Worm (Caenorhabditis elegans) whole organism, L4/young adult: ENCODE measurements around the gene F19F10.14.

Source experiments
- W03F9.2 ChIP-seq: fragments of 150-350 bp; optimal IDR thresholded peaks from 2 replicates; lab custom pipeline; 2014; ENCODE audit warnings: missing biosample characterization, missing genetic modification characterization
- dao-5 ChIP-seq: sonication (generic microtip); optimal IDR thresholded peaks from 2 replicates; lab custom pipeline; 2016; ENCODE audit warnings: missing genotype, missing genetic modification characterization, moderate library complexity, missing compliant biosample characterization
- him-1 ChIP-seq: sonication (generic microtip); optimal IDR thresholded peaks from 2 replicates; lab custom pipeline; 2016; ENCODE audit warnings: missing genotype, missing genetic modification reagents, missing genetic modification characterization, missing compliant biosample characterization

F19F10.14 gene

DNA sequence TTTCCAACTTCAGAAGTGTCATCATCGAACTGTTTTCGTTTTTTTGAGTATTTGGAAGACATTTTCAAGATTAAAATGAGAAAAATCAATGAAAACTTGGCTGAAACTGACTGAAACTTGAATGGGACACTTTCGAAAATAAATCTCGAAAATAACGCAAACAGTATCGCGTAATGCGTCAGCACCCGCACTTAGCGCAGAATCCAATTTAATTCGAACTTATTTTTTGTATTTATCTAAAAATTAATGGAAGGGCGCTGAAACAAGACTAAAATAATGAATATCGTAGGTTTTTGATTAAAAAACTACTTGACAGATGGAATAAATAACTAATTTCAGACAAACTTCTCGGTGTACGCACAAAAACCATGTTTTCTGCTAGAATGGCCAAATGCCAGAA lies 4.7 kb upstream of the F19F10.14 start, which contains the start of the genes snu-66 and ints-9:
snu-66 (minus strand) TSS at position 108 of the 400 bp plus-strand sequence.
ints-9 (plus strand) TSS at position 240 of the 400 bp plus-strand sequence.
- TF ChIP-seq him-1 (tag; lab: Kevin White, UChicago) (no peak), W03F9.2 (no peak), dao-5 (tag; lab: Kevin White, UChicago) (no peak)

DNA sequence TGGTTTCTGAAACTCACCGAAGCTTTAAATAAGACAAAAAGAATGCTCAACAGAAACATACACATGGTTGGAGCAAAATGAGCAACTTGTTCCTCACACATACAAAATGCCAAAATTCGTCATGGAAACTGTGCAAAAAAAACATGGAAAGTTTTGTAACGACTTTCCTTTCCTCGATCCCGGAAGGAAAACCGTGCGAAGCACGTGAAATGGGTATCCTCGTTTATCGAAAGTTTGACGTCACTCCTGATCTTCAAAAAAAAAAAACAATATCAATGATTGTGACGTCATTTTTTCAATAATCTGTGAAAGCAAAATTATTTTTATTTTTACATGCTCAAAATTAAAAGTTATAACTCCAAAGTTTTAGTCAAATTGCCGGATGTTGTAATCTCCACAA lies 565 bp downstream of the F19F10.14 start, which contains the start of gene clec-212:
clec-212 (minus strand) TSS at position 101 of the 400 bp plus-strand sequence.
- TF ChIP-seq W03F9.2: no peak
- TF ChIP-seq him-1 (tag; lab: Kevin White, UChicago): no peak
- TF ChIP-seq dao-5 (tag; lab: Kevin White, UChicago): no peak

DNA sequence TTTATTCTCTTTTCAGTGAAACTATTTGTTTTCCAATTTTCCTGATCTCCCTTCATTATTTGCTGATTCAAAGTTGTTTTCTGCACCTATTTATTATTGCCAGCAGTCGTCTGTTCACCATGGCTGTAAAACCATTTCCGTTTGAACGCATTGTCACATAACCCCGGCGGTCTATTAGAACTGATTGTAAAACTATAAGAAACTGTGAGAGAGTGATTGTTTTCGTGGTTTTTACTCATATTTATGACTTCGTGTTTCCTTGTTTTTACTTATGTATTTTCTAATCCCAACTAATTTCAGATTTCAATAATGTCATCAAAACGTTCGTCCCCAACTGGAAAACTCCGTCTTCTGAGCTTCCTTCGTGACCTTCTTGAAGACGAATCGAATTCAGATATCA lies 7.9 kb downstream of the F19F10.14 start, which contains the start of gene F19F10.1:
F19F10.1 (plus strand) TSS at position 301 of the 400 bp plus-strand sequence.
- TF ChIP-seq dao-5 (tag; lab: Kevin White, UChicago): no peak
- TF ChIP-seq him-1 (tag; lab: Kevin White, UChicago): no peak
- no peak for TF ChIP-seq W03F9.2

DNA sequence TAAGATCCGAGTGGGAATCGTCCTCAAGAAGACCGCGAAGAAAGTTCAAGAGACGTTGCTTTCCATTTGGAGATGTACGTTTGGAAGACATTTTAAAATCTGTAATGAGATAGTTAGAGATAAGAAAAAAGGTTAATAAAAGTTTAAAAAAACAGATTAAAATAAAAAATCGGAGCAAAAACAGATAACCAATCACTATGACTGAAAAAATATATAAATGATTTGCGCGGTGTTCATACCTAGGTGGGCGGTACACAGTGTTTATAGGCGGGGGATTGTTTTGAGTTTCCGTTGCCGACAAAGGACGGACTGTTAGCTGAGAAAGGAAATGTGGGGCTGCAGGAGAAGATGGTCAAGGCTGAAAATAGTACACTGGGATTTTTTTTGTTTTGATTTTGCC lies 12.2 kb downstream of the F19F10.14 start, which contains the start of gene ets-7:
ets-7 (minus strand) TSS at position 101 of the 400 bp plus-strand sequence.
- TF ChIP-seq dao-5 (tag; lab: Kevin White, UChicago) (no peak), him-1 (tag; lab: Kevin White, UChicago) (no peak), W03F9.2 (no peak)

DNA sequence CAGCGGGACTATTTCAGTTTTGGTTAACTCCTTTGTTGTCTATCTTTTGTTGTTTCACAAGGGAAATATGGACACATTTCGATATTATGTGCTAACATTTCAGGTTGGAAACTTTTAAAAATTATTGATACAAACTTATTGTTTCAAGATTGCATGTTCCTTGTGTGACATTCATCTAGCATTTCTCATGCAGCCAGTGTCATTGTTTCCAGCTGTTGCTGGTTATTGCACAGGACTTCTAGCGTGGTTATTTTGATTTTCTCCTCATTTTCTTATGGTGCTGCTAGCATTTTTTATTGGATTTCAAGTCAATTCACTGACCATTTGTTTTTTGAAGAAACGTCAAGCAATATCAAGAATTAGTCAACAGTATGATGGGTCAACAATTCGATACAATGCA lies 15.0 kb downstream of the F19F10.14 start:
- TF ChIP-seq dao-5 (tag; lab: Kevin White, UChicago): no peak
- TF ChIP-seq W03F9.2: no peak
- no peak for TF ChIP-seq him-1 (tag; lab: Kevin White, UChicago)

DNA sequence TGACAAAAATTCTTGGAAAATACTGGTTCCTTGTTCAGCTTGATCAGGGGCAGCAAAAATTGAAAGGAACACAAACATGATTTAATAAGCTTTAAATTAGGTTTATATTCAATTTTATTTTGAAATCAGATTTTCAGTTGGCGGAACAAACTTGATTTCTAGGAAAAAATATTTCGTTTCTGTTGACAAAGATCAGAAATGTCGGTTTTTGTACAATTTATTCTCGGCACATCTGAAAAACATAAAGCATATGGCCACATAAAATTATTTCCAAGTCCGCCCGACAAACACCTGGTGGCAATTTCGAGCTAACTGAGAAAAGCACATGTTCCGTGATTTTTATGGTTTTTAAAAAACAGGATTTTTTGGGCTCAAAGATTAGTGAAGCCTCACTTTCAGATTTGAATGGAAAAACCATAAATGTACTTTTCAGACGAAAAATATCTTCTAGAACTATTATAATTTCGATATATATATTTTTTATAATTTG lies 16.9 kb downstream of the F19F10.14 start, which contains the start of gene ttr-10:
ttr-10 (minus strand) TSS at position 51 of the 490 bp plus-strand sequence.
- TF ChIP-seq W03F9.2 (no peak), dao-5 (tag; lab: Kevin White, UChicago) (no peak), him-1 (tag; lab: Kevin White, UChicago) (no peak)

DNA sequence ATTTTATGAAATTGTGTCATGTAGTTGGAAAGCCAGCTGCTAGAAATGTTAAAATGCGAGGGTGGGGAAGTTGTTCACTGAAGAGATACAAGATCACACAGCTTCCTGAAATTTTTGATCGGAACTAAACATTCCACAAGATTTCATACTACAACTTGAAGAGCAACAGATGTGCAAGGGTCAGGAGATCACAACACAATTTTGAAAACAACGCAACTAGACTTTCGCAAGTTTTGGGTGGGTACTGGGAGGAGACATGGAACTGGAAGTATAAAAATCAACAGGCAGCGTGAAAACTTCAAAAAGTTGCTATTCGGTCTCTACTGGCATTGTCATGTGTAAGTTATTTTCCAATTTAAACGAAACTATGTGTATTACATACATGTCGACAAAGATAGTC lies 19.0 kb downstream of the F19F10.14 start, which contains the start of gene F19F10.3:
F19F10.3 (plus strand) TSS at position 301 of the 400 bp plus-strand sequence.
- TF ChIP-seq dao-5 (tag; lab: Kevin White, UChicago) (no peak), W03F9.2 (no peak), him-1 (tag; lab: Kevin White, UChicago) (no peak)

DNA sequence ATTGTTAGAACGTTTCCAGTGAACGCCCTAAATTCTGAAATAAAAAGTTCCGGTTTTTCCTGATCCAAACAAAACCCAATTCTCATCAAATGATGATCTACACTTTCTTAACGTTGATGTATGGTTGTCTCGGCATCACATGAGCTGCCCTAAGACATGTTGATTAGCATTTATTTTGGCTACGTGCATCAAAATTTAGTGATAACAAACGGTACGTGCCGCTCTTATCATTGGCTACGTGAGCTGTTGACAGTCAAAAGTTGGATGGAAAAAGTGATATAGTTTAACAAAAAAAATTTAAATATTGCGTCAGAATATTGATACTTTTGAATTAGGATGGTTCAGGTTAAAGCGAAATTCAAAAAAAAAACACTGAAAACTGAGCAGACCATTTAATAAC lies 22.8 kb downstream of the F19F10.14 start:
- TF ChIP-seq W03F9.2 (no peak), him-1 (tag; lab: Kevin White, UChicago) (no peak), dao-5 (tag; lab: Kevin White, UChicago) (no peak)

DNA sequence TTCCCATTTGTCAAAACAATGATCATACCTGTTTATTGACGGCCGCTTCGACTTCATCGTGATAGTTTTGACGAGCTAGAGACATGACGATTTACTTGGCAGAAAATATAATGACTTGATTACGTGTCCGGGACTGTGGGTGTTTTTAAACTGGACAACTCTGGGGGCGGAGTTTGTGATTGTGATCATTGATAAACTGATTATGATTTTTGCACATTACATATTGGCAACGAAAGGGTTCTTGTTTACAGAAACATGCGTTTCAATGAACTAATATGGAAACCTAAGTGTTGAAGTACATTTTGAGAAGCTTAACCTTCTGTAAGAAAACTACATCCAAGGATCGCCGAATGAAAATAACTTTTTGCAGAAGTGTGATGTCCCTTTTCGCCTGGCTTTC lies 23.4 kb downstream of the F19F10.14 start, which contains the start of gene ftn-1:
ftn-1 (minus strand) TSS at position 101 of the 400 bp plus-strand sequence.
- TF ChIP-seq him-1 (tag; lab: Kevin White, UChicago): no peak
- no peak for TF ChIP-seq W03F9.2
- no peak for TF ChIP-seq dao-5 (tag; lab: Kevin White, UChicago)

DNA sequence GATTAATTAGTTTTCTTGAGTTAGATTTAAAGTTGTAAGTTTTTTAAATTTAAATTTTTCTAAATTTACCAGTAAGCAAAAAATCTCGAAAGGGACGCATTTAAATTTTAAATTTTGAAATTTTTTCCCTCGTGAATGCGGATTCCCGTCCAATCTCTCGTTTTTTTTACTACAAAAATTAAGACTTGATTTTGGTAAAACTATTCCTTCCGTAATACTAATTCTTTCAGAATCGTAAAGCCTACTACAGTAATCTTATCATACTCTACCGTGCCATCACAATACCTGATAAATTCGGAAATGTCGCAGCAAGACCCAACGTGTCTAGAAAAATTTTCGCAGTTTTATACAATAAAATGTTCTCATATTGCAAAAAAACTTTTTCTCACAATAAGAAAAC lies 25.7 kb downstream of the F19F10.14 start, which contains the start of the genes C54F6.19 and nhx-3:
C54F6.19 (plus strand) TSS at position 301 of the 400 bp plus-strand sequence.
nhx-3 (minus strand) TSS at position 337 of the 400 bp plus-strand sequence.
- TF ChIP-seq W03F9.2 (no peak), him-1 (tag; lab: Kevin White, UChicago) (no peak), dao-5 (tag; lab: Kevin White, UChicago) (no peak)

DNA sequence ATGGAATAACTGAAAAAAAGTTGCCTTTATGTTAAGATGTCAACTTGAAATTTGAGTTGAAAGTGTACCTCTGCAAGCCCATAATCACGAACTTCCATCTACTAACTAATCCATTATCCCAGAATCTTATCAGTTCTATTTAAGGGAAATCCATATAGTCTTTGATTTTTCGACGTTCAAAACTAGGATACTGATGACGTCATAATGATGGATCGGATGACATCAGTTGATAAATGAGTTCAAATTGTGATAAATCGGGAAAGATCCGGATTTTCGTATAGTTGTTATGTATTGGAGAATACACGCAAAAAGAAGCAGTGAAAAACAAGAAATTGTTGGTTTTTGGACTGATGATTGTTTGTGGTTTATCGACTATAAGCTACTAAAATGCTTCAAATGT lies 27.1 kb downstream of the F19F10.14 start:
- TF ChIP-seq dao-5 (tag; lab: Kevin White, UChicago) (no peak), W03F9.2 (no peak), him-1 (tag; lab: Kevin White, UChicago) (no peak)

DNA sequence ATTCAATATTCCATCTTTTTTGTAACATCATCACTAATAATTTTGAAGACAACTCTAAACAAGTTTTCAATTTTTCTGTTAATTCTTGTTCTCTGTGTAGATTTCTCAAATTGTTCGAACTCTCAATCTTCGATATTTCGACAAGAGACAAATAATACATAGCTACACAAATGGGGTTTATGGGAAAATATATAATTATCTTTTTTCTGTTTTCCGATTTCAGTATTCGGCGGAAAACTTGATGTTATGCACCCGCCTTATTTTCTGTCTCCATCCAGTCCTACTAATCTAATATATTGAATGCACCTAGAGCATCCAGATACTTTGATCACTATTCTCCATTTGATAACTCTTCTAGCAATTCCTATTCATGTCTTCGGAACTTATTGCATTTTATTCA lies 31.8 kb downstream of the F19F10.14 start, which contains the start of gene srh-268:
srh-268 (plus strand) TSS at position 301 of the 400 bp plus-strand sequence.
- no peak for TF ChIP-seq W03F9.2

DNA sequence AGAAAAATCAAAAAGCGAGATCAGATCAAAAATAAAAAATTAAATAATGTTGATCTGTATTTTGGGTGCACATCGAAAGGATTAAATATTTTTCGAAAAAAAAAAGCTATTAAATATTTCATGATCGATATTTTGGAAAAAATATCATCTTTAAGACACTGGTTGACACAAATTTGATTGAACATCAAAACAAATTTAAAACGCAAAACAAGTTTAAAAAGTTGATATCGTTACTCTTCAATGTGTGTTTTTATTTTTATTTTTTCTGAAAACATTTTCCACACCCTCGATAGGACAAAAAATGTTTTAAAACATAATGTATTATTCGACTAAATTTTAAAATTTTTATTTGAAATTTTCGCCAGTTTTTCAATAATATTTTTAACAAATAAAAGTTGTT lies 32.8 kb downstream of the F19F10.14 start, which contains the start of gene C54F6.12:
C54F6.12 (minus strand) TSS at position 101 of the 400 bp plus-strand sequence.
- TF ChIP-seq dao-5 (tag; lab: Kevin White, UChicago) (no peak), him-1 (tag; lab: Kevin White, UChicago) (no peak), W03F9.2 (no peak)

DNA sequence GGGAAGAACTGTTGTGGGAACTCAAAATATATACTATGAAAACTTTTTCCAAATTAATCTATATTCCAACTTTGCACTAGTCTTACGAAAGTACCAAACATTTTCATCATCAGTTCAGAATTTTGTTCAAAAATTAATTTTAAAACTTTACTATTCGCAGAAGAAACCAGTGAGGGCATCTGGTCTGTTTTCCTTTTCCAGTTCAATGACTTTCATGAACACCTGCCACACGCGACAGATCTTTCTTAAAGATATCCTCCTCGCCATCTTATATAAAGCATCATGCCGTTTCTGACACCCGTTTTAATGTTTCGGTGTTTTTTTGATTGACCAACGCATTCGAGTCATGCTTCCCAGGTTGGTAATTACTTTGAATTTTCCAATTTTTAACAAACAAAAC lies 37.9 kb downstream of the F19F10.14 start, which contains the start of gene C54F6.3:
C54F6.3 (plus strand) TSS at position 301 of the 400 bp plus-strand sequence.
- no peak for TF ChIP-seq him-1 (tag; lab: Kevin White, UChicago)
- no peak for TF ChIP-seq dao-5 (tag; lab: Kevin White, UChicago)
- TF ChIP-seq W03F9.2: no peak
